Worm (Caenorhabditis elegans): Measurements from ENCODE around the gene pelo-1.

DNA sequence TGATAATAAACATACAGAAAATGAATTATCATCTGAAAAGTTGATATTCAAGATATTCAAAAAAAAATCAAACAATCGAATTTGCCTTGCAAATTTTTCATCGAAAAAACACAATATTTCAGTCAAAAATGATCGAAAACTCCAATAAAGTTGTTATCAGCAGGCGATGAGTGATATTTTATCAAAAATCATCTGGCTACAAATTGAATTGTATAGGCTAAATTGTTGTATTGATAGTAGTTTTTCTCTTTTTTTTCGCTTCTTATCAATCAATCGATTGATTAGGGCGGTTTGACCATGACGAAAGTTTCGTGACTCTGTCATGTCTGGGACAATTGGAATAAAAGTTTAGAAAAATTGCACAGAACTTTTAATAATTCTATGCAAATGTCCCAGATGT lies 36.1 kb upstream of the pelo-1 start:
- TF ChIP-seq elt-1 (tag; optimal IDR thresholded peaks at IDR 0.05) (no peak), tbx-2 (tag; optimal IDR thresholded peaks at IDR 0.05) (no peak), aly-2 (tag; optimal IDR thresholded peaks at IDR 0.05) (no peak), lin-15B (tag; optimal IDR thresholded peaks at IDR 0.05) (no peak), nhr-43 (tag; optimal IDR thresholded peaks at IDR 0.05; ENCODE audit: poor library complexity, severe bottlenecking) (no peak), nhr-76 (tag; optimal IDR thresholded peaks at IDR 0.05) (no peak)
